Fruit fly (Drosophila melanogaster) whole organism, embryonic: Measurements from ENCODE around the gene Zir.

Source experiments
- Ada2b ChIP-seq: fragments of 200-800 bp; sonication (Bioruptor generic); IDR thresholded peaks from 2 replicates; pipeline ENCODE4 v1.3.6; 2022; ENCODE audit warnings: missing biosample characterization, missing genetic modification characterization
- CG10654 ChIP-seq: fragments of 200-800 bp; sonication (Bioruptor generic); optimal IDR thresholded peaks from 2 replicates; lab custom pipeline; 2016; ENCODE audit warnings: missing biosample characterization, missing genetic modification characterization
- CG11456 ChIP-seq: fragments of 200-800 bp; sonication (Bioruptor generic); IDR thresholded peaks from 3 replicates; pipeline ENCODE4 v1.3.6; 2022; ENCODE audit warnings: missing biosample characterization, missing genetic modification characterization
- CG12744 ChIP-seq: fragments of 200-800 bp; sonication (Bioruptor generic); optimal IDR thresholded peaks from 2 replicates; lab custom pipeline; 2016; ENCODE audit warnings: missing biosample characterization, missing genetic modification characterization
- CG13894 ChIP-seq: fragments of 200-800 bp; sonication (Bioruptor generic); optimal IDR thresholded peaks from 3 replicates; lab custom pipeline; 2018; ENCODE audit warnings: missing biosample characterization, mild to moderate bottlenecking, missing genetic modification characterization, moderate library complexity
- CG15601 ChIP-seq: fragments of 200-800 bp; sonication (Bioruptor generic); optimal IDR thresholded peaks from 3 replicates; lab custom pipeline; 2019; ENCODE audit warnings: missing biosample characterization, mild to moderate bottlenecking, missing genetic modification characterization, moderate library complexity
- CG1647 ChIP-seq: fragments of 200-800 bp; sonication (Bioruptor generic); optimal IDR thresholded peaks from 3 replicates; lab custom pipeline; 2016; ENCODE audit warnings: missing biosample characterization, missing genetic modification characterization
- CG16863 ChIP-seq: fragments of 200-800 bp; sonication (Bioruptor generic); optimal IDR thresholded peaks from 3 replicates; lab custom pipeline; 2016; ENCODE audit warnings: missing biosample characterization, missing genetic modification characterization
- CG17359 ChIP-seq: fragments of 200-800 bp; sonication (Bioruptor generic); optimal IDR thresholded peaks from 3 replicates; lab custom pipeline; 2018; ENCODE audit warnings: missing biosample characterization, mild to moderate bottlenecking, missing genetic modification characterization, moderate library complexity
- CG1792 ChIP-seq: fragments of 200-800 bp; sonication (Bioruptor generic); optimal IDR thresholded peaks from 2 replicates; lab custom pipeline; 2016; ENCODE audit warnings: missing biosample characterization, missing genetic modification characterization
- CG1832 ChIP-seq: fragments of 200-800 bp; sonication (Bioruptor generic); optimal IDR thresholded peaks from 2 replicates; lab custom pipeline; 2017; ENCODE audit warnings: missing biosample characterization, mild to moderate bottlenecking, missing genetic modification characterization, inconsistent platforms
- CG30431 ChIP-seq: fragments of 200-800 bp; sonication (Bioruptor generic); optimal IDR thresholded peaks from 2 replicates; lab custom pipeline; 2017; ENCODE audit warnings: missing biosample characterization, missing genetic modification characterization
- CG31224 ChIP-seq: fragments of 200-800 bp; sonication (Bioruptor generic); IDR thresholded peaks from 2 replicates; pipeline ENCODE4 v1.3.6; 2022; ENCODE audit warnings: missing biosample characterization, missing genetic modification characterization
- CG32767 ChIP-seq: fragments of 200-800 bp; sonication (Bioruptor generic); IDR thresholded peaks from 2 replicates; pipeline ENCODE4 v1.3.6; 2022; ENCODE audit warnings: missing biosample characterization, missing genetic modification characterization
- CG3847 ChIP-seq: fragments of 200-800 bp; sonication (Bioruptor generic); IDR thresholded peaks from 2 replicates; pipeline ENCODE4 v1.3.6; 2022; ENCODE audit warnings: missing biosample characterization, missing genetic modification characterization
- CG6689 ChIP-seq: fragments of 200-800 bp; sonication (Bioruptor generic); IDR thresholded peaks from 2 replicates; pipeline ENCODE4 v1.3.6; 2022; ENCODE audit warnings: missing biosample characterization, missing genetic modification characterization
- CG7963 ChIP-seq: fragments of 200-800 bp; sonication (Bioruptor generic); IDR thresholded peaks from 3 replicates; pipeline ENCODE4 v1.3.6; 2022; ENCODE audit warnings: missing biosample characterization, missing genetic modification characterization; ENCODE audit not compliant: partially characterized antibody
- CG7987 ChIP-seq: fragments of 200-800 bp; sonication (Bioruptor generic); optimal IDR thresholded peaks from 2 replicates; lab custom pipeline; 2018; ENCODE audit warnings: missing biosample characterization, mild to moderate bottlenecking, missing genetic modification characterization, moderate library complexity
- CG8290 ChIP-seq, 3 experiments: fragments of 200-800 bp; sonication (Bioruptor generic); optimal IDR thresholded peaks; 2 replicates each; lab custom pipeline; 2016 to 2019; ENCODE audit warnings: missing biosample characterization in 3 of 3, missing genetic modification characterization in 3 of 3, mild to moderate bottlenecking in 2 of 3, moderate library complexity in 1 of 3
- CG8359 ChIP-seq: fragments of 200-800 bp; sonication (Bioruptor generic); optimal IDR thresholded peaks from 2 replicates; lab custom pipeline; 2017; ENCODE audit warnings: missing biosample characterization, mild to moderate bottlenecking, missing genetic modification characterization, borderline replicate concordance
- CG9876 ChIP-seq: fragments of 200-800 bp; sonication (Bioruptor generic); optimal IDR thresholded peaks from 2 replicates; lab custom pipeline; 2016; ENCODE audit warnings: missing biosample characterization, missing genetic modification characterization
- Camta ChIP-seq: fragments of 200-800 bp; sonication (Bioruptor generic); optimal IDR thresholded peaks from 2 replicates; lab custom pipeline; 2016; ENCODE audit warnings: missing biosample characterization, missing genetic modification characterization
- Dip3 ChIP-seq: fragments of 200-800 bp; sonication (Bioruptor generic); optimal IDR thresholded peaks from 3 replicates; lab custom pipeline; 2016; ENCODE audit warnings: missing biosample characterization, missing genetic modification characterization
- Doc2 ChIP-seq: fragments of 200-800 bp; sonication (Bioruptor generic); IDR thresholded peaks from 2 replicates; pipeline ENCODE4 v1.3.6; 2022; ENCODE audit warnings: missing biosample characterization, missing genetic modification characterization
- HmgZ ChIP-seq: fragments of 200-800 bp; sonication (Bioruptor generic); optimal IDR thresholded peaks from 2 replicates; lab custom pipeline; 2018; ENCODE audit warnings: missing biosample characterization, mild to moderate bottlenecking, missing genetic modification characterization
- Hmr ChIP-seq: fragments of 200-800 bp; sonication (Bioruptor generic); optimal IDR thresholded peaks from 3 replicates; lab custom pipeline; 2017; ENCODE audit warnings: mild to moderate bottlenecking, missing biosample characterization, missing genetic modification reagents, missing genetic modification characterization
- Hr3 ChIP-seq: fragments of 200-800 bp; sonication (Bioruptor generic); optimal IDR thresholded peaks from 3 replicates; lab custom pipeline; 2016; ENCODE audit warnings: missing biosample characterization, missing genetic modification characterization
- NC2α ChIP-seq: fragments of 200-800 bp; sonication (Bioruptor generic); optimal IDR thresholded peaks from 2 replicates; lab custom pipeline; 2016; ENCODE audit warnings: missing biosample characterization, missing genetic modification characterization
- NfI ChIP-seq: fragments of 200-800 bp; sonication (Bioruptor generic); optimal IDR thresholded peaks from 3 replicates; lab custom pipeline; 2018; ENCODE audit warnings: missing biosample characterization, mild to moderate bottlenecking, missing genetic modification characterization, moderate library complexity
- Scr ChIP-seq: fragments of 200-800 bp; sonication (Bioruptor generic); IDR thresholded peaks from 2 replicates; pipeline ENCODE4 v1.3.6; 2022; ENCODE audit warnings: missing biosample characterization, missing genetic modification characterization; ENCODE audit not compliant: partially characterized antibody
- Usf ChIP-seq: fragments of 200-800 bp; sonication (Bioruptor generic); optimal IDR thresholded peaks from 2 replicates; lab custom pipeline; 2017; ENCODE audit warnings: missing genotype, missing biosample characterization, missing genetic modification characterization
- Xbp1 ChIP-seq: fragments of 200-800 bp; sonication (Bioruptor generic); optimal IDR thresholded peaks from 3 replicates; lab custom pipeline; 2016; ENCODE audit warnings: missing biosample characterization, mild to moderate bottlenecking, missing genetic modification characterization
- ase ChIP-seq: fragments of 200-800 bp; sonication (Bioruptor generic); IDR thresholded peaks from 3 replicates; pipeline ENCODE4 v1.3.6; 2022; ENCODE audit warnings: missing biosample characterization, missing genetic modification characterization
- dati ChIP-seq: fragments of 200-800 bp; sonication (Bioruptor generic); IDR thresholded peaks from 2 replicates; pipeline ENCODE4 v1.3.6; 2022; ENCODE audit warnings: missing biosample characterization, missing genetic modification characterization
- dm ChIP-seq: fragments of 200-800 bp; sonication (Bioruptor generic); optimal IDR thresholded peaks from 3 replicates; lab custom pipeline; 2016; ENCODE audit warnings: missing biosample characterization, missing genetic modification characterization
- dpn ChIP-seq, 2 experiments: fragments of 200-800 bp; sonication (Bioruptor generic); optimal IDR thresholded peaks; 3 replicates each; lab custom pipeline; 2016; ENCODE audit warnings: missing biosample characterization in 2 of 2, missing genetic modification characterization in 2 of 2
- fd102C ChIP-seq: fragments of 200-800 bp; sonication (Bioruptor generic); optimal IDR thresholded peaks from 2 replicates; lab custom pipeline; 2018; ENCODE audit warnings: missing biosample characterization, mild to moderate bottlenecking, missing genetic modification characterization, moderate library complexity
- ken ChIP-seq: fragments of 200-800 bp; sonication (Bioruptor generic); IDR thresholded peaks from 3 replicates; pipeline ENCODE4 v1.3.6; 2022; ENCODE audit warnings: missing biosample characterization, missing genetic modification characterization
- lola ChIP-seq, 3 experiments: fragments of >200 bp in 2 of 3; fragments of 200-800 bp in 1 of 3; sonication (Bioruptor generic) in 1 of 3; optimal IDR thresholded peaks; 2 replicates each; lab custom pipeline; 2017 to 2019; ENCODE audit warnings: missing biosample characterization in 3 of 3, missing genetic modification characterization in 3 of 3, mild to moderate bottlenecking in 1 of 3, moderate library complexity in 1 of 3
- pb ChIP-seq: fragments of 200-800 bp; sonication (Bioruptor generic); optimal IDR thresholded peaks from 3 replicates; lab custom pipeline; 2016; ENCODE audit warnings: missing biosample characterization, missing genetic modification characterization
- pfk ChIP-seq: fragments of 200-800 bp; sonication (Bioruptor generic); optimal IDR thresholded peaks from 2 replicates; lab custom pipeline; 2018; ENCODE audit warnings: missing biosample characterization, mild to moderate bottlenecking, missing genetic modification characterization, moderate library complexity
- pzg ChIP-seq: fragments of 200-800 bp; sonication (Bioruptor generic); optimal IDR thresholded peaks from 3 replicates; lab custom pipeline; 2018; ENCODE audit warnings: missing biosample characterization, mild to moderate bottlenecking, missing genetic modification characterization, moderate library complexity
- ranshi ChIP-seq: fragments of 200-800 bp; sonication (Bioruptor generic); IDR thresholded peaks from 2 replicates; pipeline ENCODE4 v1.3.6; 2022; ENCODE audit warnings: missing biosample characterization, missing genetic modification characterization
- repo ChIP-seq: fragments of 200-800 bp; sonication (Bioruptor generic); optimal IDR thresholded peaks from 2 replicates; lab custom pipeline; 2016; ENCODE audit warnings: missing biosample characterization, missing genetic modification characterization
- row ChIP-seq: fragments of 200-800 bp; sonication (Bioruptor generic); IDR thresholded peaks from 3 replicates; pipeline ENCODE4 v1.3.6; 2022; ENCODE audit warnings: missing biosample characterization, missing genetic modification characterization
- run ChIP-seq: fragments of 200-800 bp; sonication (Bioruptor generic); optimal IDR thresholded peaks from 3 replicates; lab custom pipeline; 2018; ENCODE audit warnings: missing biosample characterization, mild to moderate bottlenecking, missing genetic modification characterization
- stc ChIP-seq: fragments of 200-800 bp; sonication (Bioruptor generic); IDR thresholded peaks from 2 replicates; pipeline ENCODE4 v1.3.6; 2022; ENCODE audit warnings: missing biosample characterization, missing genetic modification characterization
- tna ChIP-seq: fragments of 200-800 bp; sonication (Bioruptor generic); IDR thresholded peaks from 2 replicates; pipeline ENCODE4 v1.3.6; 2022; ENCODE audit warnings: missing biosample characterization, missing genetic modification characterization; ENCODE audit not compliant: partially characterized antibody
- tx ChIP-seq: fragments of 200-800 bp; sonication (Bioruptor generic); optimal IDR thresholded peaks from 2 replicates; lab custom pipeline; 2016; ENCODE audit warnings: missing biosample characterization, missing genetic modification characterization
- unc-4 ChIP-seq: fragments of 200-800 bp; sonication (Bioruptor generic); IDR thresholded peaks from 2 replicates; pipeline ENCODE4 v1.3.6; 2022; ENCODE audit warnings: missing biosample characterization, missing genetic modification characterization; ENCODE audit not compliant: partially characterized antibody

Zir gene

DNA sequence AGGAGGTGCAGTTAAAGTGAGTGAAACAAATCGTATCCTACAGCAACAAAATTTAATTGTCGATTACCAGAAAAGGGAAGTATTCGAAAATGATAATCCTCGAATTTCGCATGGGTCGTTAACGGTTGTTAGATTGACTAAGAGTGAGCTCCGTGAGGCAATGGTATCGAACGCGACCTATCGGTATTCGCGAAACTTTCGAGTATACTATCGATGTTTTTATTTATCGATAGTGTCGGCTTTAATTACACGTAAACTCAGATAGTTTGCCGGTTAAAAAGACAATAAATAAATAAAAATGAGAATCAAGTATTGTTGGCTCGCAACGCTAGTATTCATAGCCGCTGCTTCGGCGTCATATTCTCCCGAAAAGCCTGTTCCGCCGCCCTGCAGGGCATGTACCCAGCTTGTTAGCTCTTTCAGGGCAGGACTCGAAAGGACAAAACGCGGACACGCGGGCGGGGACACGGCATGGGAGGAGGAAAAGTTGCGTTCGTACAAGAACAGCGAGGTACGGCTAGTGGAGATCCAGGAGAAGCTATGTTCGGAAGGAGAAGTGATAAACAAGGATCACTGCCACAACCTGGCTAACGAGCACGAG is 7.7 kb downstream of the Zir start, which contains the start of gene Creld (continued):
- TF ChIP-seq CG30431 (GFP tag; lab: Kevin White, UChicago) = no peak
- TF ChIP-seq ranshi (GFP tag; lab: Robert Waterston, UW) = no peak
- peak; percentile 99 for TF ChIP-seq unc-4 (GFP tag; lab: Robert Waterston, UW)
- TF ChIP-seq NfI = no peak
- no peak for TF ChIP-seq Dip3
- peak; percentile 99 for TF ChIP-seq CG7963
- no peak for TF ChIP-seq CG8359 (GFP tag; lab: Kevin White, UChicago)
- no peak for TF ChIP-seq Ada2b (GFP tag; lab: Robert Waterston, UW)
- no peak for TF ChIP-seq CG12744 (GFP tag; lab: Kevin White, UChicago)
- TF ChIP-seq CG1832 (GFP tag; lab: Kevin White, UChicago) = no peak
- peak; percentile 74 for TF ChIP-seq HmgZ (tag; lab: Kevin White, UChicago)
- peak; percentile 10 for TF ChIP-seq CG1792 (GFP tag; lab: Kevin White, UChicago)
- no peak for TF ChIP-seq CG1647 (GFP tag; lab: Kevin White, UChicago)
- TF ChIP-seq Xbp1 (GFP tag; lab: Kevin White, UChicago) = peak; percentile 34
- no peak for TF ChIP-seq Hr3 (GFP tag; lab: Kevin White, UChicago)
- no peak for TF ChIP-seq CG16863
- no peak for TF ChIP-seq CG8290 (GFP tag; optimal IDR thresholded peaks at IDR 0.05; lab: Kevin White, UChicago)
- no peak for TF ChIP-seq CG8290 (tag; optimal IDR thresholded peaks at IDR 0.05; lab: Kevin White, UChicago)
- TF ChIP-seq CG3847 = no peak; the same call in 1 of the 2 replicates
- TF ChIP-seq run (tag; lab: Kevin White, UChicago) = no peak
- no peak for TF ChIP-seq Hmr (GFP tag; lab: Kevin White, UChicago)
- no peak for TF ChIP-seq Usf (GFP tag; lab: Kevin White, UChicago)
- no peak for TF ChIP-seq CG31224 (GFP tag; lab: Robert Waterston, UW)
- TF ChIP-seq tx (GFP tag; lab: Kevin White, UChicago) = no peak
- TF ChIP-seq Camta = no peak
- no peak for TF ChIP-seq pb
- no peak for TF ChIP-seq dati
- TF ChIP-seq tna (GFP tag; lab: Robert Waterston, UW) = peak; percentile 100
- no peak for TF ChIP-seq CG17359 (tag; lab: Kevin White, UChicago)
- no peak for TF ChIP-seq CG9876 (GFP tag; lab: Kevin White, UChicago)
- peak; percentile 99 for TF ChIP-seq Scr
- TF ChIP-seq CG15601 = no peak
- no peak for TF ChIP-seq repo (GFP tag; lab: Kevin White, UChicago)
- TF ChIP-seq CG11456 (GFP tag; lab: Robert Waterston, UW) = no peak
- TF ChIP-seq stc = no peak
- TF ChIP-seq fd102C (GFP tag; lab: Kevin White, UChicago) = no peak
- TF ChIP-seq CG6689 (GFP tag; lab: Robert Waterston, UW) = no peak
- peak; percentile 20 for TF ChIP-seq dm (GFP tag; lab: Kevin White, UChicago)
- TF ChIP-seq ase = no peak
- TF ChIP-seq CG32767 = no peak
- TF ChIP-seq pfk (GFP tag; lab: Kevin White, UChicago) = no peak
- TF ChIP-seq lola (GFP tag; optimal IDR thresholded peaks at IDR 0.05; lab: Kevin White, UChicago) = no peak
- TF ChIP-seq ken = no peak
- peak; percentile 45 for TF ChIP-seq row (GFP tag; lab: Robert Waterston, UW)
- no peak for TF ChIP-seq dpn (GFP tag; optimal IDR thresholded peaks at IDR 0.05; lab: Kevin White, UChicago)
- no peak for TF ChIP-seq Doc2 (GFP tag; lab: Robert Waterston, UW)
- peak; percentile 16 for TF ChIP-seq CG7987 (GFP tag; lab: Kevin White, UChicago)
- TF ChIP-seq pzg (GFP tag; lab: Kevin White, UChicago) = peak; percentile 93
- TF ChIP-seq CG13894 = no peak
- no peak for TF ChIP-seq NC2α (GFP tag; lab: Kevin White, UChicago)
- TF ChIP-seq CG10654 = no peak
